Fruit fly (Drosophila melanogaster): ENCODE results near the gene PolD1.
A peak's percentile ranks its signal among the peaks of the same experiment; 100 is the strongest.

The PolD1 gene

DNA sequence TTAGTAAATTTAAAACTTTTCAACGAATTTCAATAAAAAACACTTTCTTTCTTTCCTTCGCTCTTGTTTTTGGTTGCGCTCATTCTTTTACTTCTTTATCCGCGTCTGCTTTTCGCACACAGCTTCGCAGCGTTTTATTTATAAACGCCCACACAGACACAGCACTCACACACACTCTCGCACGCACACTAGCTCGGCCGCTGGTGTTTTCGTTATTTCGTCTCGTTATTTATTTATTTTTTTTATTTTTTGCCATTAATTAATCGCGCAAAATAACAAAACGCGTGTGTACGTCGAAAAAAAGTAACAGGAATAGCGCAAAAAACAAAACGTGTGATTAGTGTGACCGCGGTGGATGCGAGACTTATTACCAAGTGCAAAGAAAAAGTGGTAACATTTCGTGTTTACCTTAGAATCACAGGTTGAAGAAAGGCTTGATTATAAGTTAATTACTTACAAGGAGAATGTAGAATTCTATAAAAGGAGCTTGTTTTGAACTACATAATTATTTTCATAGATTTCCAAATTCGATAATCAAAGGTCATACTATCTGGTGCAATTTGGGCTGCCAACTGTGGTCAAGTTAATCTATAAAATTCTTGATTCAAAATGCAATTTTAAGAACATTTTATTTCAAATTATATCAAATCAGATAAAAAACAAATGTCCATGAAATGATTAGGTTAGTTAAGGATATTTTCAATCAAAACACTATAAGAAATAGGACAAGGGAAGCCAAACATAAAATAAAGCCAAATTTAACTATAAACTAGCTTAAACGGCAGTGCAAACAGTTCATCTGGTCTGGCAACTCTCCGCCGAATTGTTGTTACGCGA, 17.0 kb upstream of the PolD1 start, which contains the start of the genes hzg and mRpS31 (continued):
- TF ChIP-seq Oaz (GFP tag; IDR thresholded peaks at IDR 0.05) (no peak), nerfin-1 (tag; optimal IDR thresholded peaks at IDR 0.05) (peak; percentile 27), zen2 (GFP tag; IDR thresholded peaks at IDR 0.05; ENCODE audit: partially characterized antibody) (no peak), Hr39 (optimal IDR thresholded peaks at IDR 0.05) (no peak), Tbp (GFP tag; optimal IDR thresholded peaks at IDR 0.05) (no peak), phol (tag; optimal IDR thresholded peaks at IDR 0.05) (peak; percentile 73), unc-4 (GFP tag; IDR thresholded peaks at IDR 0.05; ENCODE audit: partially characterized antibody) (no peak), CkIIα-i1 (GFP tag; IDR thresholded peaks at IDR 0.05) (no peak), dmrt11E (tag; optimal IDR thresholded peaks at IDR 0.05) (peak; percentile 39), ash1 (GFP tag; optimal IDR thresholded peaks at IDR 0.05) (no peak), otp (GFP tag; IDR thresholded peaks at IDR 0.05) (no peak), CG8388 (GFP tag; optimal IDR thresholded peaks at IDR 0.05) (peak; percentile 21), TFAM (GFP tag; optimal IDR thresholded peaks at IDR 0.05) (no peak), ab (GFP tag; optimal IDR thresholded peaks at IDR 0.05) (no peak), luna (GFP tag; optimal IDR thresholded peaks at IDR 0.05) (no peak), CG10654 (GFP tag; optimal IDR thresholded peaks at IDR 0.05) (peak; percentile 50), stwl (tag; optimal IDR thresholded peaks at IDR 0.05) (peak; percentile 37), Lpt (GFP tag; optimal IDR thresholded peaks at IDR 0.05) (no peak), sens-2 (GFP tag; IDR thresholded peaks at IDR 0.05) (no peak), odd (GFP tag; optimal IDR thresholded peaks at IDR 0.05) (no peak), tio (GFP tag; optimal IDR thresholded peaks at IDR 0.05) (no peak), Side (GFP tag; optimal IDR thresholded peaks at IDR 0.05) (peak; percentile 39), pfk (GFP tag; optimal IDR thresholded peaks at IDR 0.05) (no peak), maf-S (GFP tag; optimal IDR thresholded peaks at IDR 0.05) (no peak), seq (GFP tag; IDR thresholded peaks at IDR 0.05) (no peak), BtbVII (GFP tag; optimal IDR thresholded peaks at IDR 0.05) (peak; percentile 9), CG7987 (GFP tag; optimal IDR thresholded peaks at IDR 0.05) (no peak), fd3F (GFP tag; optimal IDR thresholded peaks at IDR 0.05) (no peak), wdn (GFP tag; IDR thresholded peaks at IDR 0.05) (0 out of 2 replicates have a peak, but pooled peaks have one; percentile 49), cwo (GFP tag; optimal IDR thresholded peaks at IDR 0.05) (no peak), zfh2 (GFP tag; optimal IDR thresholded peaks at IDR 0.05) (peak; percentile 60), sima (GFP tag; optimal IDR thresholded peaks at IDR 0.05) (no peak), CG31441 (GFP tag; IDR thresholded peaks at IDR 0.05) (peak; percentile 66; the same call in 1 of the 2 replicates), pum (GFP tag; optimal IDR thresholded peaks at IDR 0.05) (peak; percentile 54), grn (GFP tag; optimal IDR thresholded peaks at IDR 0.05) (peak; percentile 10), CG11560 (tag; IDR thresholded peaks at IDR 0.05) (peak; percentile 17; the same call in 1 of the 3 replicates), CTCF (GFP tag; optimal IDR thresholded peaks at IDR 0.05) (no peak), Scr (GFP tag; IDR thresholded peaks at IDR 0.05; ENCODE audit: partially characterized antibody) (no peak), CG13424 (tag; optimal IDR thresholded peaks at IDR 0.05) (peak; percentile 65), trh (GFP tag; optimal IDR thresholded peaks at IDR 0.05) (no peak), fru (optimal IDR thresholded peaks at IDR 0.05) (no peak), Dek (tag; optimal IDR thresholded peaks at IDR 0.05) (peak; percentile 23), ftz-f1 (GFP tag; optimal IDR thresholded peaks at IDR 0.05) (no peak), YL-1 (GFP tag; optimal IDR thresholded peaks at IDR 0.05) (peak; percentile 35), CG18764 (GFP tag; optimal IDR thresholded peaks at IDR 0.05) (peak; percentile 13), Camta (GFP tag; optimal IDR thresholded peaks at IDR 0.05) (peak; percentile 59), ERR (GFP tag; optimal IDR thresholded peaks at IDR 0.05) (no peak), Hmr (GFP tag; optimal IDR thresholded peaks at IDR 0.05) (peak; percentile 64), sqz (GFP tag; optimal IDR thresholded peaks at IDR 0.05) (peak; percentile 65), stc (GFP tag; IDR thresholded peaks at IDR 0.05) (no peak), CG7271 (tag; optimal IDR thresholded peaks at IDR 0.05) (no peak)
